Worm (Caenorhabditis elegans) whole organism, L4 larva: ENCODE results near the gene C09F12.2.

Experiments used
- F49E8.2 ChIP-seq: sonication (generic microtip); optimal IDR thresholded peaks from 2 replicates; lab custom pipeline; 2016; ENCODE audit warnings: missing compliant biosample characterization, mild to moderate bottlenecking, missing genetic modification characterization, borderline replicate concordance
- ZK546.5 ChIP-seq, 2 experiments: sonication (generic microtip); optimal IDR thresholded peaks; 2 replicates each; lab custom pipeline; 2017; ENCODE audit warnings: missing biosample characterization in 2 of 2, missing genetic modification characterization in 2 of 2
- aha-1 ChIP-seq: fragments of 150-350 bp; peaks from one replicate; lab custom pipeline; 2014; ENCODE audit warnings: missing biosample characterization, missing genetic modification characterization
- ces-1 ChIP-seq: fragments of 150-350 bp; sonication (generic microtip); optimal IDR thresholded peaks from 4 replicates; lab custom pipeline; 2014; ENCODE audit warnings: missing biosample characterization, missing genetic modification reagents, missing genetic modification characterization
- egl-27 ChIP-seq: sonication (generic microtip); optimal IDR thresholded peaks from 3 replicates; lab custom pipeline; 2017; ENCODE audit warnings: missing biosample characterization, missing genetic modification reagents, missing genetic modification characterization
- fos-1 ChIP-seq: fragments of 150-350 bp; optimal IDR thresholded peaks from 2 replicates; lab custom pipeline; 2014; ENCODE audit warnings: missing biosample characterization, missing genetic modification characterization
- mep-1 ChIP-seq: fragments of 150-350 bp; sonication (generic microtip); optimal IDR thresholded peaks from 3 replicates; lab custom pipeline; 2014; ENCODE audit warnings: missing biosample characterization, missing genetic modification characterization
- mes-2 ChIP-seq: sonication (generic microtip); optimal IDR thresholded peaks from 2 replicates; lab custom pipeline; 2016; ENCODE audit warnings: missing genotype, mild to moderate bottlenecking, missing genetic modification characterization, missing compliant biosample characterization; ENCODE audit not compliant: poor library complexity, severe bottlenecking
- nhr-11 ChIP-seq: fragments of 150-350 bp; optimal IDR thresholded peaks from 2 replicates; lab custom pipeline; 2014; ENCODE audit warnings: missing biosample characterization, missing genetic modification characterization
- nhr-25 ChIP-seq: sonication (generic microtip); optimal IDR thresholded peaks from 2 replicates; lab custom pipeline; 2017; ENCODE audit warnings: missing genetic modification characterization, mild to moderate bottlenecking, missing compliant biosample characterization, antibody characterized with exemption, moderate library complexity, borderline replicate concordance; ENCODE audit not compliant: insufficient read depth
- pqm-1 ChIP-seq: sonication (generic microtip); optimal IDR thresholded peaks from 2 replicates; lab custom pipeline; 2017; ENCODE audit warnings: missing biosample characterization, missing genetic modification characterization
- snpc-4 ChIP-seq: fragments of 150-350 bp; optimal IDR thresholded peaks from 2 replicates; lab custom pipeline; 2014; ENCODE audit warnings: missing biosample characterization, missing genetic modification characterization
- unc-39 ChIP-seq: sonication (generic microtip); optimal IDR thresholded peaks from 2 replicates; lab custom pipeline; 2017; ENCODE audit warnings: missing biosample characterization, missing genetic modification characterization

DNA sequence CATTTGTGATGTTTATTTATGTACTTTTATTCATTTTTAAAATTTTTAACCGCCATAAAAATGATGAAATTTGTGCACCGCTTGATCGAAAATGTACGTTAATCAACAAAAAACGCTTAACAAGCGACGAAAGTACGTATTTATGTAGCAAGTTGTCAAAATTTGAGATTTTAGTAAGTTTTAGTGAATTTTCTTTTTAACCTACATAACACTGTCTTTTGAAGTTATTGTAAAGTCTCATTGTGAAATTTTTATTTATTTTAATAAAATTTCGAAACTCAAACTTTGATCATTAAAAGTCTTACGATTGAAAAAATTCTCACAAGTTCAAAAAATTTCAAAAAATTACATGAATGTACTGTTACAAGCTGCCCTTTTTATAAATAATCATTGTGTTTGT is 43.6 kb downstream of the C09F12.2 start:
- no peak for TF ChIP-seq pqm-1 (tag; lab: Kevin White, UChicago)
- TF ChIP-seq ces-1 (GFP tag; lab: Kevin White, UChicago): no peak
- TF ChIP-seq ZK546.5 (tag; optimal IDR thresholded peaks at IDR 0.05; lab: Kevin White, UChicago): no peak
- no peak for TF ChIP-seq snpc-4 (tag; lab: Kevin White, UChicago)
- no peak for TF ChIP-seq nhr-11
- TF ChIP-seq fos-1 (tag; lab: Kevin White, UChicago): no peak
- TF ChIP-seq mes-2 (tag; lab: Kevin White, UChicago): no peak
- TF ChIP-seq F49E8.2 (tag; lab: Kevin White, UChicago): no peak
- TF ChIP-seq mep-1 (tag; lab: Kevin White, UChicago): no peak
- peak; percentile 92 for TF ChIP-seq aha-1
- TF ChIP-seq unc-39 (tag; lab: Kevin White, UChicago): no peak
- TF ChIP-seq egl-27: no peak
- no peak for TF ChIP-seq nhr-25
